Fruit fly (Drosophila melanogaster): ENCODE results near the gene CG6696.

CG6696 gene

dm6 chrX:18647961-18648360 is 14.0 kb downstream of the CG6696 start, which contains the start of gene Nup35 (continued):
- TF ChIP-seq bowl (GFP tag; IDR thresholded peaks at IDR 0.05), result no peak
- TF ChIP-seq Adf1 (GFP tag; IDR thresholded peaks at IDR 0.05), result no peak
- no peak for TF ChIP-seq CG14710 (tag; optimal IDR thresholded peaks at IDR 0.05)
- TF ChIP-seq slp2 (GFP tag; optimal IDR thresholded peaks at IDR 0.05), result no peak
- TF ChIP-seq CG1647 (GFP tag; optimal IDR thresholded peaks at IDR 0.05), result no peak
- no peak for TF ChIP-seq Ssrp (tag; optimal IDR thresholded peaks at IDR 0.05)
- peak; percentile 4 for TF ChIP-seq CG3995 (GFP tag; optimal IDR thresholded peaks at IDR 0.05)
- no peak for TF ChIP-seq CG11085 (GFP tag; IDR thresholded peaks at IDR 0.05)
- no peak for TF ChIP-seq Gug (GFP tag; IDR thresholded peaks at IDR 0.05)
- no peak for TF ChIP-seq CG9609 (GFP tag; optimal IDR thresholded peaks at IDR 0.05)
- TF ChIP-seq BtbVII (GFP tag; optimal IDR thresholded peaks at IDR 0.05), result no peak
- TF ChIP-seq CG16779 (GFP tag; IDR thresholded peaks at IDR 0.05), result no peak
- no peak for TF ChIP-seq chn (GFP tag; optimal IDR thresholded peaks at IDR 0.05)
- TF ChIP-seq aop (GFP tag; IDR thresholded peaks at IDR 0.05), result no peak
- TF ChIP-seq CG18262 (tag; optimal IDR thresholded peaks at IDR 0.05), result no peak
- no peak for TF ChIP-seq CG17612 (GFP tag; IDR thresholded peaks at IDR 0.05)
- no peak for TF ChIP-seq Rx (GFP tag; IDR thresholded peaks at IDR 0.05)
- TF ChIP-seq Hmr (GFP tag; optimal IDR thresholded peaks at IDR 0.05), result no peak
- TF ChIP-seq Xrp1 (GFP tag; IDR thresholded peaks at IDR 0.05), result no peak
- TF ChIP-seq run (tag; optimal IDR thresholded peaks at IDR 0.05), result no peak
- no peak for TF ChIP-seq ase (GFP tag; IDR thresholded peaks at IDR 0.05)
- TF ChIP-seq CG9797 (GFP tag; optimal IDR thresholded peaks at IDR 0.05), result peak; percentile 35
- peak; percentile 56 for TF ChIP-seq ato (GFP tag; IDR thresholded peaks at IDR 0.05; ENCODE audit: partially characterized antibody)
- no peak for TF ChIP-seq CG15479 (GFP tag; optimal IDR thresholded peaks at IDR 0.05)
- TF ChIP-seq MESR4 (GFP tag; optimal IDR thresholded peaks at IDR 0.05), result peak; percentile 48
- no peak for TF ChIP-seq B-H2 (GFP tag; optimal IDR thresholded peaks at IDR 0.05)
- no peak for TF ChIP-seq D19A (tag; optimal IDR thresholded peaks at IDR 0.05)
- peak; percentile 72 for TF ChIP-seq CkIIα-i1 (GFP tag; IDR thresholded peaks at IDR 0.05)
- TF ChIP-seq CG4282 (GFP tag; optimal IDR thresholded peaks at IDR 0.05), result no peak
- TF ChIP-seq CG1529 (GFP tag; optimal IDR thresholded peaks at IDR 0.05), result no peak
- no peak for TF ChIP-seq seq (GFP tag; IDR thresholded peaks at IDR 0.05)
- TF ChIP-seq H15 (GFP tag; IDR thresholded peaks at IDR 0.05), result no peak
- TF ChIP-seq otp (GFP tag; IDR thresholded peaks at IDR 0.05), result no peak
- no peak for TF ChIP-seq Atf-2 (GFP tag; optimal IDR thresholded peaks at IDR 0.05)
- no peak for TF ChIP-seq Ets97D (GFP tag; optimal IDR thresholded peaks at IDR 0.05)
- no peak for TF ChIP-seq ewg (GFP tag; optimal IDR thresholded peaks at IDR 0.05)
- no peak for TF ChIP-seq Dad (GFP tag; optimal IDR thresholded peaks at IDR 0.05)
- TF ChIP-seq C15 (GFP tag; IDR thresholded peaks at IDR 0.05), result no peak
- TF ChIP-seq CHES-1-like (GFP tag; optimal IDR thresholded peaks at IDR 0.05), result no peak
- TF ChIP-seq zfh2 (GFP tag; optimal IDR thresholded peaks at IDR 0.05), result no peak
- TF ChIP-seq sug (tag; optimal IDR thresholded peaks at IDR 0.05), result no peak
- TF ChIP-seq BEAF-32 (GFP tag; optimal IDR thresholded peaks at IDR 0.05), result peak; percentile 81
- TF ChIP-seq ham (GFP tag; IDR thresholded peaks at IDR 0.05), result no peak
- TF ChIP-seq sima (GFP tag; optimal IDR thresholded peaks at IDR 0.05), result no peak
- peak; percentile 43 for TF ChIP-seq Lhr (GFP tag; optimal IDR thresholded peaks at IDR 0.05)
- TF ChIP-seq CG1024 (GFP tag; IDR thresholded peaks at IDR 0.05), result no peak
- no peak for TF ChIP-seq lab (GFP tag; optimal IDR thresholded peaks at IDR 0.05)
- no peak for TF ChIP-seq CG32767 (GFP tag; IDR thresholded peaks at IDR 0.05)
- TF ChIP-seq Eip74EF (GFP tag; optimal IDR thresholded peaks at IDR 0.05), result no peak
- TF ChIP-seq sd (tag; optimal IDR thresholded peaks at IDR 0.05), result no peak
- TF ChIP-seq HmgD (GFP tag; optimal IDR thresholded peaks at IDR 0.05), result no peak
- no peak for TF ChIP-seq CG12071 (GFP tag; optimal IDR thresholded peaks at IDR 0.05)
- TF ChIP-seq Med (GFP tag), result peak; percentile 49

Measured in whole organism, embryonic.